Fruit fly (Drosophila melanogaster) Kc167 (cell line): Measurements from ENCODE around the gene CG6650.

Experiments used
- Myc ChIP-seq: fragments of >200 bp; optimal IDR thresholded peaks from 2 replicates; lab custom pipeline; 2017; ENCODE audit warnings: missing external identifiers
- h ChIP-seq: fragments of >200 bp; optimal IDR thresholded peaks from 3 replicates; lab custom pipeline; 2018; ENCODE audit warnings: missing external identifiers
- insv ChIP-seq: fragments of >200 bp; optimal IDR thresholded peaks from 3 replicates; lab custom pipeline; 2018; ENCODE audit warnings: missing external identifiers
- psq ChIP-seq: fragments of >200 bp; optimal IDR thresholded peaks from 2 replicates; lab custom pipeline; 2017; ENCODE audit warnings: missing external identifiers

- no peak for TF ChIP-seq h (lab: Kevin White, UChicago)
- TF ChIP-seq Myc (lab: Kevin White, UChicago), result no peak
- no peak for TF ChIP-seq psq (lab: Kevin White, UChicago)
- TF ChIP-seq insv (lab: Kevin White, UChicago), result no peak
Observed at dm6 chr3L:14071621-14072020, 40.4 kb downstream of the CG6650 start, which contains the start of gene Pex1.
